Worm (Caenorhabditis elegans) whole organism, L1 larva: Measurements from ENCODE around the gene prx-14.

ENCODE experiments used
- C04F5.9 ChIP-seq: sonication (generic microtip); optimal IDR thresholded peaks from 2 replicates; lab custom pipeline; 2016; ENCODE audit warnings: missing genetic modification characterization, missing compliant biosample characterization
- C16A3.4 ChIP-seq: fragments of 150-350 bp; optimal IDR thresholded peaks from 2 replicates; lab custom pipeline; 2014; ENCODE audit warnings: missing biosample characterization, missing genetic modification characterization
- F16B12.6 ChIP-seq: fragments of 150-350 bp; optimal IDR thresholded peaks from 2 replicates; lab custom pipeline; 2014; ENCODE audit warnings: missing biosample characterization, missing genetic modification characterization
- aha-1 ChIP-seq: fragments of 150-350 bp; optimal IDR thresholded peaks from 2 replicates; lab custom pipeline; 2014; ENCODE audit warnings: missing biosample characterization, missing genetic modification characterization
- aly-2 ChIP-seq: fragments of 150-350 bp; optimal IDR thresholded peaks from 2 replicates; lab custom pipeline; 2014; ENCODE audit warnings: missing biosample characterization, missing genetic modification characterization
- ama-1 ChIP-seq: fragments of 150-350 bp; optimal IDR thresholded peaks from 2 replicates; lab custom pipeline; 2014
- ceh-63 ChIP-seq: fragments of 200-800 bp; sonication (Bioruptor generic); optimal IDR thresholded peaks from 2 replicates; lab custom pipeline; 2018; ENCODE audit warnings: mild to moderate bottlenecking, missing genetic modification characterization, missing compliant biosample characterization
- ceh-8 ChIP-seq: fragments of 200-800 bp; sonication (Bioruptor generic); optimal IDR thresholded peaks from 2 replicates; lab custom pipeline; 2018; ENCODE audit warnings: mild to moderate bottlenecking, missing genetic modification characterization, moderate library complexity, missing compliant biosample characterization
- ceh-90 ChIP-seq: sonication (generic microtip); optimal IDR thresholded peaks from 2 replicates; lab custom pipeline; 2016; ENCODE audit warnings: missing genetic modification characterization, missing compliant biosample characterization
- ces-1 ChIP-seq: fragments of 150-350 bp; optimal IDR thresholded peaks from 2 replicates; lab custom pipeline; 2014; ENCODE audit warnings: missing biosample characterization, missing genetic modification reagents, missing genetic modification characterization
- dsc-1 ChIP-seq: sonication (generic microtip); optimal IDR thresholded peaks from 2 replicates; lab custom pipeline; 2016; ENCODE audit warnings: mild to moderate bottlenecking, missing genetic modification characterization, missing compliant biosample characterization
- efl-1 ChIP-seq, 4 experiments: fragments of 150-350 bp; optimal IDR thresholded peaks in 3 of 4; peaks in 1 of 4; 1 replicate in 1 of 4; 2 replicates in 3 of 4; lab custom pipeline; 2014; ENCODE audit warnings: missing biosample characterization in 2 of 4, missing genetic modification characterization in 2 of 4, missing genetic modification reagents in 2 of 4
- efl-3 ChIP-seq: fragments of 200-800 bp; sonication (Bioruptor generic); optimal IDR thresholded peaks from 2 replicates; lab custom pipeline; 2018; ENCODE audit warnings: mild to moderate bottlenecking, missing genetic modification characterization, missing compliant biosample characterization
- egl-13 ChIP-seq: sonication (generic microtip); optimal IDR thresholded peaks from 2 replicates; lab custom pipeline; 2016; ENCODE audit warnings: missing genotype, missing genetic modification reagents, missing genetic modification characterization, missing compliant biosample characterization
- egl-27 ChIP-seq, 2 experiments: fragments of 150-350 bp in 1 of 2; sonication (generic microtip); optimal IDR thresholded peaks; 3 replicates each; lab custom pipeline; 2017 to 2018; ENCODE audit warnings: missing biosample characterization in 2 of 2, missing genetic modification characterization in 2 of 2, missing genetic modification reagents in 2 of 2
- elt-2 ChIP-seq: sonication (generic microtip); optimal IDR thresholded peaks from 2 replicates; lab custom pipeline; 2016; ENCODE audit warnings: missing genetic modification characterization, mild to moderate bottlenecking, inconsistent platforms, missing compliant biosample characterization, missing genetic modification reagents
- elt-3 ChIP-seq, 6 experiments: fragments of 150-350 bp in 1 of 6; sonication (generic microtip); optimal IDR thresholded peaks; 2 replicates each; lab custom pipeline; 2017 to 2018; ENCODE audit warnings: missing biosample characterization in 6 of 6, missing genetic modification characterization in 6 of 6, inconsistent platforms in 1 of 6
- ets-5 ChIP-seq: fragments of 200-800 bp; sonication (Bioruptor generic); IDR thresholded peaks from 2 replicates; pipeline ENCODE4 v1.3.6; 2022; ENCODE audit warnings: missing genetic modification characterization, missing compliant biosample characterization
- fkh-4 ChIP-seq: sonication (generic microtip); optimal IDR thresholded peaks from 2 replicates; lab custom pipeline; 2016; ENCODE audit warnings: missing compliant biosample characterization, missing genetic modification characterization, borderline replicate concordance
- fkh-8 ChIP-seq: sonication (generic microtip); optimal IDR thresholded peaks from 2 replicates; lab custom pipeline; 2016; ENCODE audit warnings: mild to moderate bottlenecking, missing genetic modification characterization, missing compliant biosample characterization
- hlh-17 ChIP-seq: fragments of 200-800 bp; sonication (Bioruptor generic); optimal IDR thresholded peaks from 2 replicates; lab custom pipeline; 2018; ENCODE audit warnings: missing genetic modification characterization, mild to moderate bottlenecking, missing compliant biosample characterization, moderate library complexity, borderline replicate concordance
- hlh-4 ChIP-seq: sonication (generic microtip); optimal IDR thresholded peaks from 2 replicates; lab custom pipeline; 2016; ENCODE audit warnings: mild to moderate bottlenecking, missing genetic modification characterization, missing compliant biosample characterization
- lin-13 ChIP-seq: fragments of 150-350 bp; optimal IDR thresholded peaks from 2 replicates; lab custom pipeline; 2014; ENCODE audit warnings: missing biosample characterization, missing genetic modification reagents, missing genetic modification characterization
- lin-14 ChIP-seq: fragments of 200-800 bp; sonication (Bioruptor generic); optimal IDR thresholded peaks from 2 replicates; lab custom pipeline; 2018; ENCODE audit warnings: mild to moderate bottlenecking, missing genetic modification characterization, moderate library complexity, missing compliant biosample characterization
- lin-15B ChIP-seq: fragments of 150-350 bp; sonication (generic microtip); optimal IDR thresholded peaks from 3 replicates; lab custom pipeline; 2014; ENCODE audit warnings: missing biosample characterization, missing genetic modification characterization
- lin-35 ChIP-seq, 2 experiments: fragments of 150-350 bp; optimal IDR thresholded peaks; 2 replicates each; lab custom pipeline; 2014; ENCODE audit warnings: missing biosample characterization in 2 of 2, missing genetic modification characterization in 2 of 2, missing genetic modification reagents in 2 of 2
- lin-39 ChIP-seq: fragments of 150-350 bp; optimal IDR thresholded peaks from 2 replicates; lab custom pipeline; 2014; ENCODE audit warnings: missing biosample characterization, missing genetic modification reagents, missing genetic modification characterization
- lir-3 ChIP-seq: sonication (generic microtip); optimal IDR thresholded peaks from 2 replicates; lab custom pipeline; 2016; ENCODE audit warnings: mild to moderate bottlenecking, missing genetic modification characterization, moderate library complexity, missing compliant biosample characterization; ENCODE audit not compliant: poor library complexity
- lsy-2 ChIP-seq, 2 experiments: fragments of 150-350 bp; optimal IDR thresholded peaks; 2 replicates each; lab custom pipeline; 2014; ENCODE audit warnings: missing biosample characterization in 2 of 2, missing genetic modification characterization in 2 of 2
- mdl-1 ChIP-seq, 2 experiments: fragments of 150-350 bp; optimal IDR thresholded peaks; 2 replicates each; lab custom pipeline; 2014 to 2017; ENCODE audit warnings: missing biosample characterization in 2 of 2, missing genetic modification characterization in 2 of 2, inconsistent platforms in 1 of 2
- mef-2 ChIP-seq: fragments of 150-350 bp; optimal IDR thresholded peaks from 2 replicates; lab custom pipeline; 2014; ENCODE audit warnings: missing biosample characterization, missing genetic modification characterization
- nhr-12 ChIP-seq: sonication (generic microtip); optimal IDR thresholded peaks from 2 replicates; lab custom pipeline; 2017; ENCODE audit warnings: missing biosample characterization, missing genetic modification characterization
- nhr-20 ChIP-seq: sonication (generic microtip); optimal IDR thresholded peaks from 2 replicates; lab custom pipeline; 2016; ENCODE audit warnings: mild to moderate bottlenecking, missing genetic modification characterization, missing compliant biosample characterization
- nhr-237 ChIP-seq: fragments of 150-350 bp; optimal IDR thresholded peaks from 2 replicates; lab custom pipeline; 2014; ENCODE audit warnings: missing biosample characterization, missing genetic modification characterization
- nhr-47 ChIP-seq: sonication (generic microtip); optimal IDR thresholded peaks from 2 replicates; lab custom pipeline; 2016; ENCODE audit warnings: mild to moderate bottlenecking, missing genetic modification characterization, moderate library complexity, missing compliant biosample characterization
- nhr-71 ChIP-seq: sonication (generic microtip); optimal IDR thresholded peaks from 2 replicates; lab custom pipeline; 2016; ENCODE audit warnings: mild to moderate bottlenecking, missing genetic modification characterization, moderate library complexity, missing compliant biosample characterization
- nhr-77 ChIP-seq: fragments of 150-350 bp; optimal IDR thresholded peaks from 2 replicates; lab custom pipeline; 2014; ENCODE audit warnings: missing biosample characterization, missing genetic modification characterization
- nhr-84 ChIP-seq: sonication (generic microtip); optimal IDR thresholded peaks from 2 replicates; lab custom pipeline; 2017; ENCODE audit warnings: missing biosample characterization, missing genetic modification characterization
- nhr-85 ChIP-seq: sonication (generic microtip); peaks from one replicate; lab custom pipeline; 2016; ENCODE audit warnings: missing genetic modification characterization, inconsistent platforms, missing compliant biosample characterization
- pag-3 ChIP-seq: sonication (generic microtip); optimal IDR thresholded peaks from 2 replicates; lab custom pipeline; 2017; ENCODE audit warnings: missing genetic modification characterization, mild to moderate bottlenecking, missing compliant biosample characterization, antibody characterized with exemption, borderline replicate concordance; ENCODE audit not compliant: insufficient read depth
- pax-3 ChIP-seq: fragments of 200-800 bp; sonication (Bioruptor generic); optimal IDR thresholded peaks from 2 replicates; lab custom pipeline; 2018; ENCODE audit warnings: mild to moderate bottlenecking, missing genetic modification characterization, moderate library complexity, missing compliant biosample characterization
- pqm-1 ChIP-seq: sonication (generic microtip); optimal IDR thresholded peaks from 3 replicates; lab custom pipeline; 2017; ENCODE audit warnings: missing biosample characterization, missing genetic modification characterization
- rnt-1 ChIP-seq: sonication (generic microtip); optimal IDR thresholded peaks from 2 replicates; lab custom pipeline; 2016; ENCODE audit warnings: mild to moderate bottlenecking, missing genetic modification characterization, moderate library complexity, missing compliant biosample characterization
- skn-1 ChIP-seq: fragments of 150-350 bp; optimal IDR thresholded peaks from 2 replicates; lab custom pipeline; 2014; ENCODE audit warnings: missing biosample characterization, missing genetic modification characterization
- swsn-7 ChIP-seq: sonication (generic microtip); optimal IDR thresholded peaks from 2 replicates; lab custom pipeline; 2016; ENCODE audit warnings: missing genetic modification characterization, missing compliant biosample characterization
- tbx-2 ChIP-seq: sonication (generic microtip); optimal IDR thresholded peaks from 2 replicates; lab custom pipeline; 2016; ENCODE audit warnings: missing genetic modification characterization, missing compliant biosample characterization
- unc-130 ChIP-seq: fragments of 150-350 bp; optimal IDR thresholded peaks from 2 replicates; lab custom pipeline; 2017; ENCODE audit warnings: missing biosample characterization, missing genetic modification characterization, inconsistent platforms
- unc-30 ChIP-seq: sonication (generic microtip); optimal IDR thresholded peaks from 2 replicates; lab custom pipeline; 2017; ENCODE audit warnings: missing biosample characterization, missing genetic modification characterization
- unc-98 ChIP-seq: fragments of 200-800 bp; sonication (Bioruptor generic); IDR thresholded peaks from 2 replicates; pipeline ENCODE4 v1.3.6; 2022; ENCODE audit warnings: missing genetic modification characterization, missing compliant biosample characterization
- vab-15 ChIP-seq: sonication (generic microtip); optimal IDR thresholded peaks from 2 replicates; lab custom pipeline; 2017; ENCODE audit warnings: missing genotype, mild to moderate bottlenecking, missing genetic modification characterization, missing compliant biosample characterization
- xbp-1 ChIP-seq: sonication (generic microtip); optimal IDR thresholded peaks from 2 replicates; lab custom pipeline; 2016; ENCODE audit warnings: missing genetic modification characterization, missing compliant biosample characterization
- zag-1 ChIP-seq: fragments of 150-350 bp; optimal IDR thresholded peaks from 2 replicates; lab custom pipeline; 2014; ENCODE audit warnings: missing biosample characterization, missing genetic modification characterization
- ztf-4 ChIP-seq: fragments of 150-350 bp; optimal IDR thresholded peaks from 2 replicates; lab custom pipeline; 2014; ENCODE audit warnings: missing biosample characterization, missing genetic modification characterization

prx-14 gene

DNA sequence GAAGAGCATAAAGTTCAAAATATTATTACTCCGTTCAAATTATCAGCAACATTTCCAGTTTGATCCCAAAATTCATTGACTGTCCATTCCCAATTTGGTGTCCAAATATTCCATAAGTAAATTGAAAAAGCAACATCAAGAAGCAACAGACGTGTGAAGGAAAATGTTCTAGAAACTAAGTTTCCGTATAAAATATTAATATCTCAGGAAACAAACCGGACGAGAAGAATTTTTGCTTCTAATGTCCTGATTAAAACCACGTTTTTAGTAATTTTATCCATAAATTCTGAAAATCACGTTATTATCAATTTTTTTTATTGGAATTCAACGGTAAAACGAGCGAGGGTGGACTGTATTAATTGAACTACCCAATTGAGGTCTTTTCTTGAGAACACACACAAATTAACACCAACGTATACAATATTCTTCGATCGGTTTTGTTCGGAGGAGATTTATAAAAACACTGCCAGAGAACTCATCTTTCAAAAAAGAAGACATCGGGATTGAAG is 35.9 kb upstream of the prx-14 start, which contains the start of gene pigq-1 (continued):
- TF ChIP-seq elt-2 (tag; lab: Kevin White, UChicago) (peak; percentile 20), unc-30 (tag; lab: Kevin White, UChicago) (no peak), hlh-17 (GFP tag; lab: Kevin White, UChicago) (no peak), nhr-20 (tag; lab: Kevin White, UChicago) (no peak), nhr-237 (tag; lab: Kevin White, UChicago) (no peak), ceh-90 (tag; lab: Kevin White, UChicago) (no peak), fkh-8 (no peak), lin-13 (GFP tag; lab: Kevin White, UChicago) (no peak), ets-5 (GFP tag; lab: Robert Waterston, UW) (no peak), skn-1 (tag; lab: Kevin White, UChicago) (no peak), xbp-1 (tag; lab: Kevin White, UChicago) (no peak), pag-3 (no peak), rnt-1 (no peak), lin-35 (GFP tag; optimal IDR thresholded peaks at IDR 0.05; lab: Kevin White, UChicago) (no peak), efl-1 (optimal IDR thresholded peaks at IDR 0.05; lab: Kevin White, UChicago) (peak in 1 of 2 experiments; percentile 13), efl-1 (GFP tag; optimal IDR thresholded peaks at IDR 0.05 in 1 of 2; lab: Kevin White, UChicago) (peak in 1 of 2 experiments; percentile 93), C04F5.9 (no peak), F16B12.6 (no peak), unc-130 (no peak), aha-1 (tag; lab: Kevin White, UChicago) (no peak), nhr-47 (tag; lab: Kevin White, UChicago) (peak; percentile 28), pqm-1 (tag; lab: Kevin White, UChicago) (no peak), nhr-71 (tag; lab: Kevin White, UChicago) (peak; percentile 42), zag-1 (no peak), nhr-77 (no peak), hlh-4 (tag; lab: Kevin White, UChicago) (no peak), dsc-1 (no peak), ceh-63 (GFP tag; lab: Kevin White, UChicago) (no peak), lsy-2 (tag; optimal IDR thresholded peaks at IDR 0.05; lab: Kevin White, UChicago) (peak; percentile 32 to 35), egl-27 (tag; optimal IDR thresholded peaks at IDR 0.05; lab: Kevin White, UChicago) (no peak), lin-15B (no peak), mdl-1 (tag; optimal IDR thresholded peaks at IDR 0.05; lab: Kevin White, UChicago) (no peak), egl-13 (no peak), ces-1 (GFP tag; lab: Kevin White, UChicago) (no peak), swsn-7 (no peak), tbx-2 (tag; lab: Kevin White, UChicago) (no peak), nhr-84 (tag; lab: Kevin White, UChicago) (no peak), unc-98 (GFP tag; lab: Robert Waterston, UW) (no peak), vab-15 (tag; lab: Kevin White, UChicago) (no peak), mef-2 (tag; lab: Kevin White, UChicago) (no peak), efl-3 (no peak), ceh-8 (GFP tag; lab: Kevin White, UChicago) (no peak), nhr-12 (tag; lab: Kevin White, UChicago) (no peak), aly-2 (peak; percentile 90), elt-3 (tag; optimal IDR thresholded peaks at IDR 0.05; lab: Kevin White, UChicago) (peak in 1 of 6 experiments; percentile 20), ztf-4 (tag; lab: Kevin White, UChicago) (no peak), C16A3.4 (tag; lab: Kevin White, UChicago) (no peak), nhr-85 (tag; lab: Kevin White, UChicago) (peak; percentile 66), ama-1 (lab: Kevin White, UChicago) (peak; percentile 64), lin-14 (GFP tag; lab: Kevin White, UChicago) (no peak), lin-39 (no peak), lir-3 (tag; lab: Kevin White, UChicago) (no peak), fkh-4 (tag; lab: Kevin White, UChicago) (no peak), pax-3 (tag; lab: Kevin White, UChicago) (peak; percentile 6)
